Worm (Caenorhabditis elegans): ENCODE data around the gene ZK622.1.

DNA sequence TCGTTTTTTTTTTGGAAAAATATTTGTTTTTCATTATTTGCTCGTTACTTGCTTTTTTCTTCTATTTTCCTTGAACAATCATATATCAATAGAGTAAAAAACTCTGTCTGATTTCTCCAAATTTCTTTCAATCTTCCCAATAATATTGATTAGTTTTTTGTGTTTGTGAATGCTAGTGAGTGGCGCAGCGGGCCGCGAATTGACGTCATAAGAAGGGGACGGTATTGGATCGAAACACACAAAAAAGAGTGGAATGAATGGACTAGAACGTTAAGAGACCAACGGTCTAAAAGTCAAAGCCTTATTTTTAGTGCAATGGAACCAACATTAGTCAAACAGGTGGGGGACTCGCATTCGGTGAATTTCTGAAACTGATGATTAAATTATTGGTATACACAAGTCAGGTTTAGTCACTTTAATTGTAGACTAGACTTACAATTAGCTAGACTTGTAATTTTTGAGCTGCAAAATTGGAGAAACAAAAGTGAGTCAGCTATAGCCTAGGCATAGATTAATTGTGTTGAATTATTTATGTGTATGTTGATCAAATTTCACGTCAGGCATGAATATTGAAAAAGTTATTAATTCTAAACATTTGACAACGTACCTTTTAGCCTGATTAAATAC is 38.2 kb downstream of the ZK622.1 start:
- TF ChIP-seq T23F11.4 (GFP tag; optimal IDR thresholded peaks at IDR 0.05) (no peak), elt-2 (tag; optimal IDR thresholded peaks at IDR 0.05) (no peak), sdc-2 (tag; optimal IDR thresholded peaks at IDR 0.05) (no peak), unc-55 (GFP tag; optimal IDR thresholded peaks at IDR 0.05) (no peak), ceh-6 (GFP tag; optimal IDR thresholded peaks at IDR 0.05) (no peak), ama-1 (optimal IDR thresholded peaks at IDR 0.05) (no peak), pha-4 (tag; optimal IDR thresholded peaks at IDR 0.05) (no peak), ets-4 (tag; optimal IDR thresholded peaks at IDR 0.05) (no peak)

Data from whole organism, late embryonic.